Worm (Caenorhabditis elegans): Measurements from ENCODE around the gene F36G9.7.

DNA sequence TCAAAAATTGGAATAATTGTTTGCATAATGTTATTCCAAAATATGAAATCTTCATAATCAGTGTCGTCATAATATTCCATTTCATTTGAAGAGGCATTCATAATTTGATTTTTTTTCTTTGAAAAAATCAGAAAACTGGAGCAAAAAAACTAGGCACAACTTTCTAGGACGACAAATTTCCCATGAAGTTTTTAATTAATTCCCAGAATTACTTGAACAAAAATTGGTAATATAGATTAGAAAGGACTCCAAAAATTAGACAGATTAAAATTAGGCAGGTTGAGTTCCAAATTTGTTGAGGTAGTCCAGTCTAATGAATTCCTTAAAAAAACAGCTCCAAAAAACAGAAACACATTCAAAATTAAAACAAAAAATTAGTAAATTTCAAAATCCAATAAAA lies 14.6 kb downstream of the F36G9.7 start, which contains the start of gene srw-57:
- no peak for TF ChIP-seq sptf-1 (tag; optimal IDR thresholded peaks at IDR 0.05)
- no peak for TF ChIP-seq unc-39 (tag; optimal IDR thresholded peaks at IDR 0.05)
- no peak for TF ChIP-seq pha-4 (tag; optimal IDR thresholded peaks at IDR 0.05)
- no peak for TF ChIP-seq unc-62 (GFP tag; optimal IDR thresholded peaks at IDR 0.05)
- TF ChIP-seq lin-13 (tag; optimal IDR thresholded peaks at IDR 0.05) = no peak
- no peak for TF ChIP-seq lin-32 (GFP tag; optimal IDR thresholded peaks at IDR 0.05)
- TF ChIP-seq tbx-8 (GFP tag; optimal IDR thresholded peaks at IDR 0.05) = no peak
